Worm (Caenorhabditis elegans): Measurements from ENCODE around the gene C16C10.4.

Gene C16C10.4

DNA sequence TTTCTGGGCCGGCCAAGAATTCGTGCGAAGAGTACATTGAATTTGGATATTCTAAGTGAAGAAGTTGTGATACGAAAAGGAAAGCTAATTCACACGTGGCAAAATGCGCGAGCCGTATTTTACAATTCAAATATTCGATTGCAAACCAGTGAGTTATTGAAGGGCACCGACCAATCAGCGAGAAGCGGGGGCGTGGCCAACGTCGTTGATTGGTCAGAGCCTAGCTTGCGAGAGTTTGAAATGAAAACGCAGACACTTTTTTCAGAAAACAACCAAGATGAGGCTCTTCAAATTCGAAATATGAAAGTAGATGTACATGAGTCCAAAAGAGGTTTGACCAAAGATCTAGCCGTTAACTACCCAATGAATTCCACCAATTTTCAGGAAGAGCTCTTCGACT is 39.5 kb downstream of the C16C10.4 start:
- TF ChIP-seq ama-1 (optimal IDR thresholded peaks at IDR 0.05) (no peak), ceh-13 (GFP tag; optimal IDR thresholded peaks at IDR 0.05) (no peak), flt-1 (GFP tag; IDR thresholded peaks at IDR 0.05) (no peak), pes-1 (GFP tag; IDR thresholded peaks at IDR 0.05) (no peak), tra-4 (tag; optimal IDR thresholded peaks at IDR 0.05) (no peak), B0310.2 (tag; optimal IDR thresholded peaks at IDR 0.05) (no peak), scrt-1 (GFP tag; IDR thresholded peaks at IDR 0.05) (no peak), hmbx-1 (tag; optimal IDR thresholded peaks at IDR 0.05) (no peak), F13C5.2 (tag; optimal IDR thresholded peaks at IDR 0.05) (no peak), ceh-36 (tag; optimal IDR thresholded peaks at IDR 0.05) (no peak), aly-1 (tag; optimal IDR thresholded peaks at IDR 0.05) (no peak), tbx-11 (GFP tag; IDR thresholded peaks at IDR 0.05) (no peak), tbx-37 (GFP tag; conservative IDR thresholded peaks at IDR 0.05) (no peak), hmg-4 (GFP tag; optimal IDR thresholded peaks at IDR 0.05) (no peak)

DNA sequence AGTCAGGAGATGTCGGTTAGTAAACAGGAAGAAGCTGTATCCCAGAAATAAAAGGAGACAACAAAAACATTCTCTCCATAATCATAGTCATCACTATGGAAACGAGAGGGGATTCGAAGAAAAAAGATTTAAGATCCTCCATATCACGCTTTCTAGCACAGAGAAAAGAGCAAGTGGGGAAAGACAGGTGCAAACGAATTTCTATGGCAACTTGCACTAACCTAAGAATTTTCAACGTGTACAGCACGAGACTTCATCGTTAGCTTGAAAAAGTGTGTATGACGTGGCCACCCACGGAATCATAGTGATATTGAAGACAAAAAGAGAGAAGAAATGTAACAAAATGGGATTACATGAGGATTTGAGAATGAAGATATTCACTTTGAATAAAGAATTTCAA is 49.7 kb downstream of the C16C10.4 start:
- TF ChIP-seq ets-7 (tag; optimal IDR thresholded peaks at IDR 0.05) (no peak), ceh-36 (tag; optimal IDR thresholded peaks at IDR 0.05) (no peak)

DNA sequence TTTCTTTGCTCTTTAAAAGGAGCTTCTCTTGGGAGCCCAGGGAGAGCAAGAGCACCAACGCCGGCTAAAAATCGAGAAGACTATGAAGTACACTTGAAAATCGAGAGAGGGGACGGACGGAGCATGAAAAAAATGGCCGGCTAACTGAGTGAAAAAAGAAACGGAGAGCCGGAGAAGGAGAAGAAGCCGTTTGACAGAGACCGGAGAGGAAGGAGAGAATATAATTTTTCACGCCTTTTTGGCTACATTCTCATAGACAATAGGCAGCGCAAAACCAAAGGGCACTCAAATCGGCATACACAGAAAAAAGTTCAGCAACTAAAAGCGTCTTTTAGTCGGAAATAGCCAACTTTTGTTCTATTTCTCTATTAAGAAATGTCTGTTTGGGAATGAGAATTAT is 50.4 kb downstream of the C16C10.4 start:
- TF ChIP-seq flt-1 (GFP tag; IDR thresholded peaks at IDR 0.05) = no peak
- TF ChIP-seq hmbx-1 (tag; optimal IDR thresholded peaks at IDR 0.05) = no peak
- TF ChIP-seq sea-1 (GFP tag; conservative IDR thresholded peaks at IDR 0.05) = no peak
- no peak for TF ChIP-seq tra-4 (tag; optimal IDR thresholded peaks at IDR 0.05)
- TF ChIP-seq ets-7 (tag; optimal IDR thresholded peaks at IDR 0.05) = no peak
- no peak for TF ChIP-seq B0310.2 (tag; optimal IDR thresholded peaks at IDR 0.05)
- no peak for TF ChIP-seq aly-1 (tag; optimal IDR thresholded peaks at IDR 0.05)
- TF ChIP-seq hnd-1 (tag; optimal IDR thresholded peaks at IDR 0.05) = no peak
- no peak for TF ChIP-seq pes-1 (GFP tag; IDR thresholded peaks at IDR 0.05)
- TF ChIP-seq tbx-37 (GFP tag; conservative IDR thresholded peaks at IDR 0.05) = no peak
- TF ChIP-seq ceh-13 (GFP tag; optimal IDR thresholded peaks at IDR 0.05) = no peak
- no peak for TF ChIP-seq ama-1 (optimal IDR thresholded peaks at IDR 0.05)

All from whole organism, early embryonic.